ENCODE assay signal across 5 fruit fly cellular contexts in the genomic region with DNA sequence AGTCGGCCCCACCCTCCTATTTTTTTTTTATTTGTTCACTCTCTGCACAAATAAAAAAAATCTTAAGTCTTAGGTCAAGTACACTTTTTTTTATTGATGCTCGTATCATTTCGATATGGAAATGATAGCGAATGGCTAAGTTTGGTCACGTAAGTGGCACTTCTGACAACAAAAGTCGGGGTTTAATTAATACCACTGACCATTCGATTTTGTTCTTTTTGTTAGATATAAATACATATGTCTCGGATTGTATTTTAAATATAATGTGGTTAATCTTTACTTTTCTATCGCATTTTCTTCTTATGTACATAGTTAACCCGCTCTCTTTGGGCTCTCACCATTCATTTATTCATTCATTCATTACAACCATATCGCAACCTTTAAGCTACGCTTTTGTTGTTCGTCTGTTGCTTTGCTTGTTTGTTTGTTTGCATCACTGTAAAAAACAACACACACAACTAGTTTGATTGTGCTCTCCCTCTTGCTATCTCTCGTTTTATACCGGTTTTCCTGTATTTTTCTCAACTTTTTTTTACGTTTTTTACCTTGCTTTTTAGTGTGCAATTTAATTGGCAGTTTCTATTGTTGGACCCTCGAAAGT.
A peak's percentile ranks its signal among the peaks of the same experiment; 100 is the strongest.
TF ChIP-seq lines count a peak whose summit lies in the region.

No protein-coding gene starts in this region.

- TF ChIP-seq CTCF in whole organism, embryonic (GFP tag; optimal IDR thresholded peaks at IDR 0.05; lab: Kevin White, UChicago) = no peak

TF ChIP-seq in whole organism, adult, 20 proteins besides CTCF, POLR2A, EP300 and RAD21:
- no peak for TF ChIP-seq tj (GFP tag; optimal IDR thresholded peaks at IDR 0.05; lab: Kevin White, UChicago)
- no peak for TF ChIP-seq CG1620 (GFP tag; optimal IDR thresholded peaks at IDR 0.05; lab: Kevin White, UChicago)
- TF ChIP-seq ovo (GFP tag; optimal IDR thresholded peaks at IDR 0.05; lab: Kevin White, UChicago) = peak; percentile 41
- peak; percentile 60 for TF ChIP-seq CG11617 (GFP tag; optimal IDR thresholded peaks at IDR 0.05; lab: Kevin White, UChicago)
- peak; percentile 79 for TF ChIP-seq CG33017 (tag; optimal IDR thresholded peaks at IDR 0.05; lab: Kevin White, UChicago)
- TF ChIP-seq CG7101 (tag; optimal IDR thresholded peaks at IDR 0.05; lab: Kevin White, UChicago) = peak; percentile 50
- TF ChIP-seq Hr96 (GFP tag; optimal IDR thresholded peaks at IDR 0.05; lab: Kevin White, UChicago) = peak; percentile 20
- TF ChIP-seq cic (GFP tag; optimal IDR thresholded peaks at IDR 0.05; lab: Kevin White, UChicago) = peak; percentile 55
- peak; percentile 94 for TF ChIP-seq kay (GFP tag; lab: Kevin White, UChicago; ENCODE audit: borderline replicate concordance)
- peak; percentile 40 for TF ChIP-seq CG12768 (GFP tag; optimal IDR thresholded peaks at IDR 0.05; lab: Kevin White, UChicago)
- no peak for TF ChIP-seq CG5204 (GFP tag; optimal IDR thresholded peaks at IDR 0.05; lab: Kevin White, UChicago)

TF ChIP-seq in whole organism, embryonic, 481 proteins besides CTCF, POLR2A, EP300 and RAD21 (continues in another document):
- TF ChIP-seq CG15601 (tag; optimal IDR thresholded peaks at IDR 0.05; lab: Kevin White, UChicago) (no peak), Trl (optimal IDR thresholded peaks at IDR 0.05; lab: Kevin White, UChicago) (peak in 1 of 2 experiments; percentile 18), Trl (GFP tag; optimal IDR thresholded peaks at IDR 0.05; lab: Kevin White, UChicago) (no peak), row (GFP tag; IDR thresholded peaks at IDR 0.05; lab: Robert Waterston, UW) (0 out of 3 replicates have a peak, but pooled peaks have one; percentile 10), crc (GFP tag; optimal IDR thresholded peaks at IDR 0.05; lab: Kevin White, UChicago) (peak; percentile 5), Deaf1 (tag; optimal IDR thresholded peaks at IDR 0.05; lab: Kevin White, UChicago) (no peak), lilli (GFP tag; optimal IDR thresholded peaks at IDR 0.05; lab: Kevin White, UChicago) (peak; percentile 1), CG10565 (GFP tag; optimal IDR thresholded peaks at IDR 0.05; lab: Kevin White, UChicago) (no peak), nom (GFP tag; optimal IDR thresholded peaks at IDR 0.05; lab: Kevin White, UChicago) (peak; percentile 71), CG13894 (tag; optimal IDR thresholded peaks at IDR 0.05; lab: Kevin White, UChicago) (peak; percentile 4), CG8924 (tag; optimal IDR thresholded peaks at IDR 0.05; lab: Kevin White, UChicago) (peak; percentile 19), trh (GFP tag; optimal IDR thresholded peaks at IDR 0.05; lab: Kevin White, UChicago) (no peak), Sox102F (GFP tag; optimal IDR thresholded peaks at IDR 0.05; lab: Kevin White, UChicago) (peak; percentile 1), CG9932 (GFP tag; IDR thresholded peaks at IDR 0.05; lab: Robert Waterston, UW) (no peak), Dp (GFP tag; optimal IDR thresholded peaks at IDR 0.05; lab: Kevin White, UChicago) (no peak), ham (GFP tag; IDR thresholded peaks at IDR 0.05; lab: Robert Waterston, UW) (no peak), B-H2 (GFP tag; optimal IDR thresholded peaks at IDR 0.05; lab: Kevin White, UChicago) (peak; percentile 32), esg (GFP tag; conservative IDR thresholded peaks at IDR 0.05; lab: Robert Waterston, UW) (no peak)

TF ChIP-seq in whole organism, prepupa, 60 proteins besides CTCF, POLR2A, EP300 and RAD21 (continues in another document):
- TF ChIP-seq CG6163 (GFP tag; IDR thresholded peaks at IDR 0.05; lab: Robert Waterston, UW) (peak; percentile 46; the same call in 2 of the 3 replicates), Eip78C (GFP tag; lab: Kevin White, UChicago) (peak; percentile 86), CG1621 (tag; optimal IDR thresholded peaks at IDR 0.05; lab: Kevin White, UChicago) (no peak), eg (GFP tag; IDR thresholded peaks at IDR 0.05; lab: Robert Waterston, UW) (peak; percentile 74), vri (GFP tag; optimal IDR thresholded peaks at IDR 0.05; lab: Kevin White, UChicago) (no peak), Ets96B (tag; optimal IDR thresholded peaks at IDR 0.05; lab: Kevin White, UChicago) (peak; percentile 43), CG4318 (GFP tag; optimal IDR thresholded peaks at IDR 0.05; lab: Kevin White, UChicago) (no peak), Met (GFP tag; optimal IDR thresholded peaks at IDR 0.05; lab: Kevin White, UChicago) (no peak), dac (GFP tag; optimal IDR thresholded peaks at IDR 0.05; lab: Kevin White, UChicago) (peak; percentile 29), CG8319 (GFP tag; optimal IDR thresholded peaks at IDR 0.05; lab: Kevin White, UChicago) (no peak), salr (GFP tag; optimal IDR thresholded peaks at IDR 0.05; lab: Kevin White, UChicago) (peak in 1 of 2 experiments; percentile 3), Hr4 (GFP tag; optimal IDR thresholded peaks at IDR 0.05; lab: Kevin White, UChicago) (peak; percentile 82), Smox (GFP tag; optimal IDR thresholded peaks at IDR 0.05; lab: Kevin White, UChicago) (no peak), svp (GFP tag; lab: Kevin White, UChicago) (peak; percentile 48), dsx (GFP tag; optimal IDR thresholded peaks at IDR 0.05; lab: Kevin White, UChicago; ENCODE audit: poor library complexity, severe bottlenecking) (peak; percentile 25), CG3919 (GFP tag; optimal IDR thresholded peaks at IDR 0.05; lab: Kevin White, UChicago) (peak; percentile 10), Hr38 (GFP tag; optimal IDR thresholded peaks at IDR 0.05; lab: Kevin White, UChicago) (no peak), CG11762 (GFP tag; optimal IDR thresholded peaks at IDR 0.05; lab: Kevin White, UChicago; ENCODE audit: insufficient read depth) (no peak), achi (GFP tag; optimal IDR thresholded peaks at IDR 0.05; lab: Kevin White, UChicago) (peak; percentile 12)

TF ChIP-seq in whole organism, pupa, 21 proteins besides CTCF, POLR2A, EP300 and RAD21:
- TF ChIP-seq CG8159 (tag; optimal IDR thresholded peaks at IDR 0.05; lab: Kevin White, UChicago) (no peak), CG9948 (tag; optimal IDR thresholded peaks at IDR 0.05; lab: Kevin White, UChicago) (peak; percentile 1), gl (tag; optimal IDR thresholded peaks at IDR 0.05; lab: Kevin White, UChicago) (peak; percentile 78), CG15710 (tag; optimal IDR thresholded peaks at IDR 0.05; lab: Kevin White, UChicago) (peak; percentile 32), EcR (GFP tag; optimal IDR thresholded peaks at IDR 0.05; lab: Kevin White, UChicago) (no peak), CG17806 (tag; optimal IDR thresholded peaks at IDR 0.05; lab: Kevin White, UChicago) (peak; percentile 12), Pif1B (GFP tag; optimal IDR thresholded peaks at IDR 0.05; lab: Kevin White, UChicago) (peak; percentile 37), CG4496 (GFP tag; IDR thresholded peaks at IDR 0.05; lab: Robert Waterston, UW) (no peak), Pif1A (GFP tag; optimal IDR thresholded peaks at IDR 0.05; lab: Kevin White, UChicago) (peak; percentile 60), CG32121 (GFP tag; IDR thresholded peaks at IDR 0.05; lab: Robert Waterston, UW) (peak; percentile 48; the same call in 1 of the 2 replicates), CG14655 (GFP tag; optimal IDR thresholded peaks at IDR 0.05; lab: Kevin White, UChicago) (peak; percentile 62), CG13204 (GFP tag; optimal IDR thresholded peaks at IDR 0.05; lab: Kevin White, UChicago) (peak; percentile 41), CG12605 (GFP tag; IDR thresholded peaks at IDR 0.05; lab: Robert Waterston, UW) (peak; percentile 84), CG34367 (tag; optimal IDR thresholded peaks at IDR 0.05; lab: Kevin White, UChicago) (peak; percentile 26), Ets98B (GFP tag; IDR thresholded peaks at IDR 0.05; lab: Robert Waterston, UW) (peak; percentile 62), fd96Ca (GFP tag; IDR thresholded peaks at IDR 0.05; lab: Robert Waterston, UW) (no peak; the same call in 1 of the 3 replicates), CG8301 (tag; optimal IDR thresholded peaks at IDR 0.05; lab: Kevin White, UChicago) (peak; percentile 52)

TF ChIP-seq in whole organism, wandering third instar larva, 38 proteins besides CTCF, POLR2A, EP300 and RAD21:
- TF ChIP-seq Dfd (GFP tag; optimal IDR thresholded peaks at IDR 0.05; lab: Kevin White, UChicago) = no peak
- peak; percentile 12 for TF ChIP-seq psq (GFP tag; optimal IDR thresholded peaks at IDR 0.05; lab: Kevin White, UChicago)
- TF ChIP-seq woc (GFP tag; optimal IDR thresholded peaks at IDR 0.05; lab: Kevin White, UChicago) = no peak
- no peak for TF ChIP-seq Myc (optimal IDR thresholded peaks at IDR 0.05; lab: Kevin White, UChicago)
- no peak for TF ChIP-seq ey (GFP tag; optimal IDR thresholded peaks at IDR 0.05; lab: Kevin White, UChicago)
- TF ChIP-seq CrebA (GFP tag; optimal IDR thresholded peaks at IDR 0.05; lab: Kevin White, UChicago; ENCODE audit: borderline replicate concordance) = peak; percentile 11
- TF ChIP-seq tai (GFP tag; optimal IDR thresholded peaks at IDR 0.05; lab: Kevin White, UChicago) = no peak
- no peak for TF ChIP-seq foxo (GFP tag; optimal IDR thresholded peaks at IDR 0.05; lab: Kevin White, UChicago)
- no peak for TF ChIP-seq sage (GFP tag; optimal IDR thresholded peaks at IDR 0.05; lab: Kevin White, UChicago)
- TF ChIP-seq fru (GFP tag; optimal IDR thresholded peaks at IDR 0.05; lab: Kevin White, UChicago) = peak; percentile 34
- no peak for TF ChIP-seq jim (GFP tag; optimal IDR thresholded peaks at IDR 0.05; lab: Kevin White, UChicago)
- no peak for TF ChIP-seq dl (GFP tag; optimal IDR thresholded peaks at IDR 0.05; lab: Kevin White, UChicago; ENCODE audit: insufficient read depth in 1 of 2, partially characterized antibody in 2 of 2)
- no peak for TF ChIP-seq CG9705 (GFP tag; optimal IDR thresholded peaks at IDR 0.05; lab: Kevin White, UChicago)
